Fruit fly (Drosophila melanogaster): Measurements from ENCODE around the gene tut.
"Not testable (repeated sequence)": the region's sequence is repeated elsewhere in the genome, so short reads cannot be mapped to it uniquely, and the experiment has no call there.

The tut gene

dm6 chr3L:8210596-8210995 lies at the start of gene tut:
tut (minus strand) TSS chr3L:8210743.
- TF ChIP-seq CG12768 (GFP tag; optimal IDR thresholded peaks at IDR 0.05), result no peak
- no peak for TF ChIP-seq cic (GFP tag; optimal IDR thresholded peaks at IDR 0.05)
- no peak for TF ChIP-seq CG1620 (GFP tag; optimal IDR thresholded peaks at IDR 0.05)
- TF ChIP-seq toe (GFP tag; optimal IDR thresholded peaks at IDR 0.05), result no peak
- no peak for TF ChIP-seq kay (GFP tag; ENCODE audit: borderline replicate concordance)
- TF ChIP-seq Clk (GFP tag; optimal IDR thresholded peaks at IDR 0.05), result no peak
- TF ChIP-seq CG33017 (tag; optimal IDR thresholded peaks at IDR 0.05), result no peak
- TF ChIP-seq CG14711 (tag; optimal IDR thresholded peaks at IDR 0.05), result no peak
- TF ChIP-seq pad (GFP tag; optimal IDR thresholded peaks at IDR 0.05), result no peak
- no peak for TF ChIP-seq CG7101 (tag; optimal IDR thresholded peaks at IDR 0.05)
- no peak for TF ChIP-seq ovo (GFP tag; optimal IDR thresholded peaks at IDR 0.05)
- no peak for TF ChIP-seq Hr96 (GFP tag; optimal IDR thresholded peaks at IDR 0.05)

dm6 chr3L:8240932-8241331 lies 30.4 kb upstream of the tut start:
- TF ChIP-seq Clk (GFP tag; optimal IDR thresholded peaks at IDR 0.05) (no peak), Mnt (GFP tag; optimal IDR thresholded peaks at IDR 0.05) (peak; percentile 29), CG7045 (GFP tag; optimal IDR thresholded peaks at IDR 0.05) (peak; percentile 29), cic (GFP tag; optimal IDR thresholded peaks at IDR 0.05) (peak; percentile 55), toe (GFP tag; optimal IDR thresholded peaks at IDR 0.05) (peak; percentile 23)

- TF ChIP-seq toe (GFP tag; optimal IDR thresholded peaks at IDR 0.05), result no peak
- TF ChIP-seq CG1620 (GFP tag; optimal IDR thresholded peaks at IDR 0.05), result no peak
- TF ChIP-seq bab1 (GFP tag; optimal IDR thresholded peaks at IDR 0.05), result no peak
- TF ChIP-seq tj (GFP tag; optimal IDR thresholded peaks at IDR 0.05), result no peak
- no peak for TF ChIP-seq kay (GFP tag; ENCODE audit: borderline replicate concordance)
- no peak for TF ChIP-seq Clk (GFP tag; optimal IDR thresholded peaks at IDR 0.05)
- no peak for TF ChIP-seq Hr96 (GFP tag; optimal IDR thresholded peaks at IDR 0.05)
- no peak for TF ChIP-seq pad (GFP tag; optimal IDR thresholded peaks at IDR 0.05)
- no peak for TF ChIP-seq Mnt (GFP tag; optimal IDR thresholded peaks at IDR 0.05)
- no peak for TF ChIP-seq CG12768 (GFP tag; optimal IDR thresholded peaks at IDR 0.05)
- TF ChIP-seq CG5204 (GFP tag; optimal IDR thresholded peaks at IDR 0.05), result no peak
- TF ChIP-seq cic (GFP tag; optimal IDR thresholded peaks at IDR 0.05), result no peak
- TF ChIP-seq CG7045 (GFP tag; optimal IDR thresholded peaks at IDR 0.05), result no peak
- no peak for TF ChIP-seq CG7101 (tag; optimal IDR thresholded peaks at IDR 0.05)
- TF ChIP-seq Crg-1 (GFP tag; optimal IDR thresholded peaks at IDR 0.05), result no peak
- TF ChIP-seq CG33017 (tag; optimal IDR thresholded peaks at IDR 0.05), result no peak
- TF ChIP-seq CG11617 (GFP tag; optimal IDR thresholded peaks at IDR 0.05), result no peak
- TF ChIP-seq ovo (GFP tag; optimal IDR thresholded peaks at IDR 0.05), result no peak
- TF ChIP-seq CG14711 (tag; optimal IDR thresholded peaks at IDR 0.05), result no peak
- TF ChIP-seq cnc (optimal IDR thresholded peaks at IDR 0.05), result no peak
Observed at dm6 chr3L:8240501-8240900, 30.0 kb upstream of the tut start, which contains the start of gene CG7213. CG7213 (minus strand) TSS chr3L:8240601.

DNA sequence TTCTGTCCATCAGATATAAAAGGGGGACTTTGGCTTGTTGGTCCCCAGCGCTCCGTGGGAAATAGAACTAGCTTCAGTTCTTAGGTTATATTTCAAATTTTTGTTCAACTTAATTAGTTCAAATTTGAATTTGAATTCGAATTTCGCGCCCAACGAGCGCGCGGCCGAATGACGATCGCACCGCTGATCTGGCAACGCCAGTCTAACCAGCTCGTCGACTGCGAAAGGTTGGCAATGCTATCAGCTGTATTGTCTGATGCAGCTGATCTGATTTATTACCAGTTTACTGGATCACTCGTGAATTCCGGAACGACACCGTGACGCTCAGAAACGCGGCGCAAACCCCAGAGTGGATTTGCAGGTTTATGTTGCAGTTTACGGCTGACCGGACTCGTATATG lies 27.8 kb upstream of the tut start, which contains the start of gene Dscam4:
Dscam4 (plus strand) TSS at position 301 of the 400 bp plus-strand sequence.
- TF ChIP-seq CG7101 (tag; optimal IDR thresholded peaks at IDR 0.05); CG11617 (GFP tag; optimal IDR thresholded peaks at IDR 0.05); Clk (GFP tag; optimal IDR thresholded peaks at IDR 0.05): not testable (repeated sequence)

- no peak for TF ChIP-seq CG11617 (GFP tag; optimal IDR thresholded peaks at IDR 0.05)
- no peak for TF ChIP-seq CG14711 (tag; optimal IDR thresholded peaks at IDR 0.05)
- no peak for TF ChIP-seq Crg-1 (GFP tag; optimal IDR thresholded peaks at IDR 0.05)
- TF ChIP-seq CG7045 (GFP tag; optimal IDR thresholded peaks at IDR 0.05), result no peak
- TF ChIP-seq cnc (optimal IDR thresholded peaks at IDR 0.05), result no peak
- no peak for TF ChIP-seq tj (GFP tag; optimal IDR thresholded peaks at IDR 0.05)
- no peak for TF ChIP-seq kay (GFP tag; ENCODE audit: borderline replicate concordance)
- no peak for TF ChIP-seq CG12768 (GFP tag; optimal IDR thresholded peaks at IDR 0.05)
- no peak for TF ChIP-seq CG33017 (tag; optimal IDR thresholded peaks at IDR 0.05)
- no peak for TF ChIP-seq CG7101 (tag; optimal IDR thresholded peaks at IDR 0.05)
- TF ChIP-seq CG5204 (GFP tag; optimal IDR thresholded peaks at IDR 0.05), result no peak
- TF ChIP-seq Mnt (GFP tag; optimal IDR thresholded peaks at IDR 0.05), result no peak
- TF ChIP-seq ovo (GFP tag; optimal IDR thresholded peaks at IDR 0.05), result no peak
- TF ChIP-seq bab1 (GFP tag; optimal IDR thresholded peaks at IDR 0.05), result no peak
- no peak for TF ChIP-seq toe (GFP tag; optimal IDR thresholded peaks at IDR 0.05)
Observed at dm6 chr3L:8228924-8229323, 18.4 kb upstream of the tut start, which contains the start of gene eIF4E3. eIF4E3 (plus strand) TSS chr3L:8229224.

dm6 chr3L:8221835-8222234 lies 11.3 kb upstream of the tut start, which contains the start of gene CG13678:
CG13678 (plus strand) TSS chr3L:8222141.
- TF ChIP-seq Crg-1 (GFP tag; optimal IDR thresholded peaks at IDR 0.05), result no peak
- peak; percentile 5 for TF ChIP-seq kay (GFP tag; ENCODE audit: borderline replicate concordance)

dm6 chr3L:8219687-8220086 lies 9.1 kb upstream of the tut start:
- TF ChIP-seq tj (GFP tag; optimal IDR thresholded peaks at IDR 0.05), result no peak
- TF ChIP-seq bab1 (GFP tag; optimal IDR thresholded peaks at IDR 0.05), result no peak
- no peak for TF ChIP-seq ovo (GFP tag; optimal IDR thresholded peaks at IDR 0.05)
- TF ChIP-seq cic (GFP tag; optimal IDR thresholded peaks at IDR 0.05), result no peak
- no peak for TF ChIP-seq toe (GFP tag; optimal IDR thresholded peaks at IDR 0.05)
- no peak for TF ChIP-seq CG14711 (tag; optimal IDR thresholded peaks at IDR 0.05)
- TF ChIP-seq kay (GFP tag; ENCODE audit: borderline replicate concordance), result no peak
- TF ChIP-seq Mnt (GFP tag; optimal IDR thresholded peaks at IDR 0.05), result no peak
- no peak for TF ChIP-seq pad (GFP tag; optimal IDR thresholded peaks at IDR 0.05)
- TF ChIP-seq CG33017 (tag; optimal IDR thresholded peaks at IDR 0.05), result no peak

Data from whole organism, adult.